Fruit fly (Drosophila melanogaster) whole organism, prepupa: Measurements from ENCODE around the gene Neurl4.

Experiments used
- Blimp-1 ChIP-seq: fragments of 200-800 bp; sonication (Bioruptor generic); optimal IDR thresholded peaks from 3 replicates; lab custom pipeline; 2017; ENCODE audit warnings: missing biosample characterization, missing genetic modification characterization, mild to moderate bottlenecking, moderate library complexity, missing genetic modification reagents
- CG10631 ChIP-seq: fragments of 200-800 bp; sonication (Bioruptor generic); optimal IDR thresholded peaks from 2 replicates; lab custom pipeline; 2016; ENCODE audit warnings: missing biosample characterization, missing genetic modification characterization
- CG10669 ChIP-seq: fragments of 200-800 bp; sonication (Bioruptor generic); optimal IDR thresholded peaks from 3 replicates; lab custom pipeline; 2018; ENCODE audit warnings: missing biosample characterization, mild to moderate bottlenecking, missing genetic modification characterization, moderate library complexity
- CG11294 ChIP-seq: fragments of 200-800 bp; sonication (Bioruptor generic); IDR thresholded peaks from 2 replicates; pipeline ENCODE4 v1.3.6; 2022; ENCODE audit warnings: missing biosample characterization, missing genetic modification characterization
- CG11762 ChIP-seq: fragments of 200-800 bp; sonication (Bioruptor generic); optimal IDR thresholded peaks from 3 replicates; lab custom pipeline; 2016; ENCODE audit warnings: missing biosample characterization, missing genetic modification characterization; ENCODE audit not compliant: insufficient read depth
- CG15336 ChIP-seq: fragments of 200-800 bp; sonication (Bioruptor generic); IDR thresholded peaks from 2 replicates; pipeline ENCODE4 v1.3.6; 2022; ENCODE audit warnings: missing biosample characterization, missing genetic modification characterization
- CG3032 ChIP-seq: fragments of 200-800 bp; optimal IDR thresholded peaks from 2 replicates; lab custom pipeline; 2019; ENCODE audit warnings: missing biosample characterization, mild to moderate bottlenecking, missing genetic modification characterization, moderate library complexity
- CG31627 ChIP-seq: fragments of 200-800 bp; sonication (Bioruptor generic); optimal IDR thresholded peaks from 3 replicates; lab custom pipeline; 2016; ENCODE audit warnings: missing biosample characterization, missing genetic modification characterization
- CG34406 ChIP-seq: fragments of 200-800 bp; sonication (Bioruptor generic); optimal IDR thresholded peaks from 3 replicates; lab custom pipeline; 2016; ENCODE audit warnings: missing biosample characterization, missing genetic modification characterization
- CG3919 ChIP-seq: fragments of 200-800 bp; sonication (Bioruptor generic); optimal IDR thresholded peaks from 3 replicates; lab custom pipeline; 2016; ENCODE audit warnings: missing biosample characterization, missing genetic modification characterization
- CG4318 ChIP-seq: fragments of 200-800 bp; sonication (Bioruptor generic); optimal IDR thresholded peaks from 3 replicates; lab custom pipeline; 2017; ENCODE audit warnings: missing biosample characterization, mild to moderate bottlenecking, missing genetic modification characterization
- CG6163 ChIP-seq: fragments of 200-800 bp; sonication (Bioruptor generic); IDR thresholded peaks from 3 replicates; pipeline ENCODE4 v1.3.6; 2022; ENCODE audit warnings: missing biosample characterization, missing genetic modification characterization
- CG6276 ChIP-seq: fragments of 200-800 bp; sonication (Bioruptor generic); optimal IDR thresholded peaks from 2 replicates; lab custom pipeline; 2017; ENCODE audit warnings: missing biosample characterization, mild to moderate bottlenecking, missing genetic modification characterization
- CG6808 ChIP-seq: fragments of 200-800 bp; sonication (Bioruptor generic); optimal IDR thresholded peaks from 3 replicates; lab custom pipeline; 2017; ENCODE audit warnings: missing biosample characterization, missing genetic modification characterization, mild to moderate bottlenecking, moderate library complexity, missing genetic modification reagents
- CG8119 ChIP-seq: fragments of 200-800 bp; sonication (Bioruptor generic); IDR thresholded peaks from 3 replicates; pipeline ENCODE4 v1.3.6; 2022; ENCODE audit warnings: missing biosample characterization, missing genetic modification characterization
- CG8319 ChIP-seq: fragments of 200-800 bp; sonication (Bioruptor generic); optimal IDR thresholded peaks from 3 replicates; lab custom pipeline; 2016; ENCODE audit warnings: missing biosample characterization, missing genetic modification characterization
- Eip75B ChIP-seq: fragments of 200-800 bp; sonication (Bioruptor generic); optimal IDR thresholded peaks from 3 replicates; lab custom pipeline; 2016; ENCODE audit warnings: missing biosample characterization, missing genetic modification characterization
- Eip78C ChIP-seq: fragments of 200-800 bp; sonication (Bioruptor generic); peaks from one replicate; lab custom pipeline; 2016; ENCODE audit warnings: missing biosample characterization, missing genetic modification characterization
- Ets21C ChIP-seq: fragments of 200-800 bp; sonication (Bioruptor generic); optimal IDR thresholded peaks from 3 replicates; lab custom pipeline; 2016; ENCODE audit warnings: missing biosample characterization, missing genetic modification characterization
- Gug ChIP-seq: fragments of 200-800 bp; sonication (Bioruptor generic); IDR thresholded peaks from 2 replicates; pipeline ENCODE4 v1.3.6; 2022; ENCODE audit warnings: missing biosample characterization, missing genetic modification characterization
- Hr38 ChIP-seq: sonication (Bioruptor generic); optimal IDR thresholded peaks from 2 replicates; lab custom pipeline; 2016; ENCODE audit warnings: missing biosample characterization, missing genetic modification characterization
- Hr4 ChIP-seq: fragments of 200-800 bp; sonication (Bioruptor generic); optimal IDR thresholded peaks from 3 replicates; lab custom pipeline; 2016; ENCODE audit warnings: missing biosample characterization, missing genetic modification characterization
- Met ChIP-seq: fragments of 200-800 bp; sonication (Bioruptor generic); optimal IDR thresholded peaks from 3 replicates; lab custom pipeline; 2016; ENCODE audit warnings: missing biosample characterization, missing genetic modification characterization
- Smox ChIP-seq: fragments of 200-800 bp; sonication (Bioruptor generic); optimal IDR thresholded peaks from 3 replicates; lab custom pipeline; 2016; ENCODE audit warnings: missing biosample characterization, missing genetic modification characterization
- achi ChIP-seq: fragments of 200-800 bp; sonication (Bioruptor generic); optimal IDR thresholded peaks from 3 replicates; lab custom pipeline; 2016; ENCODE audit warnings: missing biosample characterization, missing genetic modification characterization
- dsx ChIP-seq: fragments of 200-800 bp; optimal IDR thresholded peaks from 3 replicates; lab custom pipeline; 2019; ENCODE audit warnings: missing biosample characterization, mild to moderate bottlenecking, missing genetic modification characterization, moderate library complexity; ENCODE audit not compliant: poor library complexity, severe bottlenecking
- eg ChIP-seq: fragments of 200-800 bp; sonication (Bioruptor generic); IDR thresholded peaks from 3 replicates; pipeline ENCODE4 v1.3.6; 2022; ENCODE audit warnings: missing biosample characterization, missing genetic modification characterization
- fd59A ChIP-seq: fragments of 200-800 bp; sonication (Bioruptor generic); optimal IDR thresholded peaks from 2 replicates; lab custom pipeline; 2017; ENCODE audit warnings: missing biosample characterization, mild to moderate bottlenecking, missing genetic modification characterization, missing genetic modification reagents
- fd85E ChIP-seq: fragments of 200-800 bp; sonication (Bioruptor generic); optimal IDR thresholded peaks from 3 replicates; lab custom pipeline; 2016; ENCODE audit warnings: missing biosample characterization, missing genetic modification characterization
- lz ChIP-seq: fragments of 200-800 bp; sonication (Bioruptor generic); optimal IDR thresholded peaks from 3 replicates; lab custom pipeline; 2016; ENCODE audit warnings: missing biosample characterization, missing genetic modification characterization
- net ChIP-seq: fragments of 200-800 bp; sonication (Bioruptor generic); optimal IDR thresholded peaks from 3 replicates; lab custom pipeline; 2016; ENCODE audit warnings: missing biosample characterization, missing genetic modification characterization
- spab ChIP-seq: fragments of 200-800 bp; sonication (Bioruptor generic); optimal IDR thresholded peaks from 2 replicates; lab custom pipeline; 2017; ENCODE audit warnings: missing biosample characterization, mild to moderate bottlenecking, missing genetic modification characterization, missing genetic modification reagents
- ss ChIP-seq, 2 experiments: fragments of 200-800 bp; sonication (Bioruptor generic); optimal IDR thresholded peaks; 2 replicates in 1 of 2; 3 replicates in 1 of 2; lab custom pipeline; 2017 to 2018; ENCODE audit warnings: mild to moderate bottlenecking in 2 of 2, missing biosample characterization in 2 of 2, missing genetic modification characterization in 2 of 2, moderate library complexity in 1 of 2
- vri ChIP-seq: fragments of 200-800 bp; sonication (Bioruptor generic); optimal IDR thresholded peaks from 3 replicates; lab custom pipeline; 2016; ENCODE audit warnings: missing biosample characterization, mild to moderate bottlenecking, missing genetic modification characterization

Neurl4 gene

DNA sequence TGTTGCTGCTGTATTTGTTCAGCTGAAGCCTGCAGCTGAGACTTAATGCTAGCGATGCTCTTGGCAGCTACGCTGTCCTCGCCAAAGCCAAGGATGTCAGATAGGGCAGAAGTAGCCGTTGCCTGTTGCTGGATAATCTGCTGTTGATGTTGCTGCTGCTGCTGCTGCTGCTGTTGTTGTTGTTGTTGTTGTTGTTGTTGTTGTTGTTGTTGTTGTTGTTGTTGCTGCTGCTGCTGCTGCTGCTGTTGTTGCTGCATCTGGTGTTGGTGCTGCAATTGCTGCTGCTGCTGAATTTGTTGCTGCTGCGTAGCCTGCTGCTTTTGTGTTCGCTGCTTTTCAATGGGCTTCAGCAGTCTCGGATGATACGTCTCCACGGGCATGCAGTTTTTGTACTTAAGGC is 22.1 kb downstream of the Neurl4 start:
- TF ChIP-seq CG10631 (GFP tag; lab: Kevin White, UChicago) (no peak), CG8119 (GFP tag; lab: Robert Waterston, UW) (no peak), Smox (GFP tag; lab: Kevin White, UChicago) (no peak), Gug (no peak), CG4318 (GFP tag; lab: Kevin White, UChicago) (no peak), CG3032 (tag; lab: Kevin White, UChicago) (no peak), CG8319 (GFP tag; lab: Kevin White, UChicago) (no peak), fd59A (GFP tag; lab: Kevin White, UChicago) (no peak)

DNA sequence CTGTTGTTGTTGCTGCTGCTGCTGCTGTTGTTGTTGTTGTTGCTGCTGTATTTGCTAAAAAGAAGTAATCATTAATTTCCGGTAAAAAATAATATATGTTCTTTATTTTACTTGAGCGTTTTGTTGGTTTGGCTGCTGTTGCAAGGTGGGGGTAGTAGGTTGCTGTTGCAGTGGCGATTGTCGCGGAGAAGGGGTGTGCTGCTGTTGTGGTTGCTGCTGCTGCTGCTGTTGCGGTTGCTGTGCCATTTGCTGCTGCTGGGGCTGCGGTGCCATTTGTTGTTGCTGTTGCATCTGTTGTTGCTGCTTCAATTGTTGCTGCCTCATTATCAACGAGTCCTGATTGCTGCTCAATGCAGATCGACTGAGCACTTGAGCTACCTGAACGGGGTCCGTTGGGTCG is 24.0 kb downstream of the Neurl4 start:
- TF ChIP-seq CG11762 (GFP tag; lab: Kevin White, UChicago) (no peak), Met (GFP tag; lab: Kevin White, UChicago) (no peak), Eip78C (no peak), ss (GFP tag; optimal IDR thresholded peaks at IDR 0.05; lab: Kevin White, UChicago) (no peak), CG11294 (GFP tag; lab: Robert Waterston, UW) (no peak), Hr4 (no peak), CG6163 (no peak), spab (no peak), net (GFP tag; lab: Kevin White, UChicago) (no peak), CG3919 (GFP tag; lab: Kevin White, UChicago) (no peak)
- TF ChIP-seq, all 60 proteins: peak for 0

DNA sequence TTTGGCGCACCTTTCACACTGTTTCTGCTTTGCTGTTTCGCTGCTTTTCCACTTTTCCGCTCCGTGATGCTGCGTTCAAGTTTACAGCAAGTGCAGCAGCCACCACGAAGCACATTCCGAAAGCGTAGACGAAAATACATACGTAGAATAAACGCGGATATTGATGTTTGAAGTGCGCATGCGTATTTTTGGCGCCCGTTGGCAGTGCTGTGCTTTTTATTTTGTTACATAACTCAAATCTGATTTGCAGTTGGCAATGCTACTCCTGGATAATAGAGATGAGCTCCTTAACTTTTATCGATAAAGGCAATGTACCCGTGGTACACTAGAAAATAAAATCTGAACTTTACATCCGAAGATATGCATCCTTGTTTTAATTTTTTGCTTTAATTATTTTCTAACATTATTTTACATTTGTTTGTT is 43.0 kb downstream of the Neurl4 start:
- TF ChIP-seq Blimp-1 (GFP tag; lab: Kevin White, UChicago): no peak
- TF ChIP-seq CG8119 (GFP tag; lab: Robert Waterston, UW): peak; percentile 60; the same call in 2 of the 3 replicates
- peak; percentile 45 for TF ChIP-seq CG15336 (GFP tag; lab: Robert Waterston, UW)
- TF ChIP-seq CG10669: no peak
- peak; percentile 55; the same call in 2 of the 3 replicates for TF ChIP-seq eg (GFP tag; lab: Robert Waterston, UW)
- TF ChIP-seq CG6163: peak; percentile 84
- no peak for TF ChIP-seq achi (GFP tag; lab: Kevin White, UChicago)
- no peak for TF ChIP-seq CG3919 (GFP tag; lab: Kevin White, UChicago)
- TF ChIP-seq CG11762 (GFP tag; lab: Kevin White, UChicago): no peak
- peak; percentile 100 for TF ChIP-seq vri (GFP tag; lab: Kevin White, UChicago)
- no peak for TF ChIP-seq CG8319 (GFP tag; lab: Kevin White, UChicago)
- TF ChIP-seq CG6276 (GFP tag; lab: Kevin White, UChicago): no peak
- no peak for TF ChIP-seq Hr38
- TF ChIP-seq Eip75B: no peak
- TF ChIP-seq Ets21C (GFP tag; lab: Kevin White, UChicago): no peak
- TF ChIP-seq CG6808 (GFP tag; lab: Kevin White, UChicago): no peak
- no peak for TF ChIP-seq fd59A (GFP tag; lab: Kevin White, UChicago)
- TF ChIP-seq Gug: no peak
- TF ChIP-seq CG31627 (GFP tag; lab: Kevin White, UChicago): no peak

DNA sequence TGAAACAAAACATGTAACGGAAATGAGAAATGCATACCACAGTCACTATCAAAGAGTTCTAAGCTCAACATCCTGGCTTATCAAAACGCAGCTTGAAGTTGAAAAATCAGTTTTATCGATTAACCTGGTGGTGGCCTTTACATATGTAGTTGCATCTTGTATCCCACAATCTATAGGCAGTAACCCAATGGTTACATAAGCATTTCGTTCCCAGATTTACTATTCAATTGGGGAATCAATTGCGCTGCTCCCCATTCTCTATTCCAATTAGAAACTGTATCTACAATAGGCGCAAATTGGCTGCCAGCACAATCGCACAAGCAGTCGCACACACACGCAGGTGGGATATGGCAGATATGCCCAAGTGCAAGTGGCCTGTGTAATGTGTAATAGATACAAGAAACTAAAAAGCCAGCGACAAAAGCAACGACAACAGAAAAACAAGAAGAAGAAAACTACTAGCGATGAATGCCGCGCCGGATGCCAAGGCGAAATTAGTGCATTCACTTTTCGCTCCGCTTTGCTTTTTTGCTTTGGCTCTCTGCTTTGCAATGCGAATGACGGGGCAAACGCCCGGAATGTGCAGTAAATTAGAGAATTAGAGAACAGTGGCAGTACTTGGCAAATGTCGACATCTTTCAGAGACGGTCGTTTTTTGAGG is 43.9 kb downstream of the Neurl4 start:
- no peak for TF ChIP-seq Eip75B
- TF ChIP-seq CG6163: peak; percentile 23; the same call in 1 of the 3 replicates
- TF ChIP-seq ss (GFP tag; optimal IDR thresholded peaks at IDR 0.05; lab: Kevin White, UChicago): no peak
- TF ChIP-seq fd85E (GFP tag; lab: Kevin White, UChicago): no peak
- TF ChIP-seq Hr38: no peak
- no peak for TF ChIP-seq CG11294 (GFP tag; lab: Robert Waterston, UW)
- TF ChIP-seq dsx (GFP tag; lab: Kevin White, UChicago): no peak
- TF ChIP-seq CG10631 (GFP tag; lab: Kevin White, UChicago): no peak
- no peak for TF ChIP-seq fd59A (GFP tag; lab: Kevin White, UChicago)
- no peak for TF ChIP-seq CG34406 (GFP tag; lab: Kevin White, UChicago)
- TF ChIP-seq eg (GFP tag; lab: Robert Waterston, UW): 0 out of 3 replicates have a peak, but pooled peaks have one; percentile 6
- no peak for TF ChIP-seq spab
- no peak for TF ChIP-seq Met (GFP tag; lab: Kevin White, UChicago)
- TF ChIP-seq lz (GFP tag; lab: Kevin White, UChicago): no peak
